Worm (Caenorhabditis elegans) whole organism, L2 larva: ENCODE measurements around the gene ZK666.14.

ENCODE experiments used
- F13H6.1 ChIP-seq: sonication (generic microtip); optimal IDR thresholded peaks from 2 replicates; lab custom pipeline; 2016; ENCODE audit warnings: missing genetic modification characterization, missing compliant biosample characterization
- ama-1 ChIP-seq: fragments of 150-350 bp; optimal IDR thresholded peaks from 2 replicates; lab custom pipeline; 2018; ENCODE audit warnings: inconsistent platforms
- ceh-82 ChIP-seq: fragments of 150-350 bp; optimal IDR thresholded peaks from 2 replicates; lab custom pipeline; 2014; ENCODE audit warnings: missing biosample characterization, missing genetic modification characterization
- crh-2 ChIP-seq: sonication (generic microtip); optimal IDR thresholded peaks from 2 replicates; lab custom pipeline; 2017; ENCODE audit warnings: missing biosample characterization, missing genetic modification characterization
- elt-3 ChIP-seq: sonication (generic microtip); optimal IDR thresholded peaks from 2 replicates; lab custom pipeline; 2017; ENCODE audit warnings: missing biosample characterization, missing genetic modification characterization
- lin-13 ChIP-seq: fragments of 150-350 bp; optimal IDR thresholded peaks from 2 replicates; lab custom pipeline; 2014; ENCODE audit warnings: missing biosample characterization, missing genetic modification reagents, missing genetic modification characterization
- mdl-1 ChIP-seq, 2 experiments: fragments of 150-350 bp in 1 of 2; sonication (generic microtip) in 1 of 2; optimal IDR thresholded peaks; 2 replicates each; lab custom pipeline; 2017; ENCODE audit warnings: missing biosample characterization in 2 of 2, missing genetic modification characterization in 2 of 2
- nhr-11 ChIP-seq: fragments of 150-350 bp; optimal IDR thresholded peaks from 2 replicates; lab custom pipeline; 2014; ENCODE audit warnings: missing biosample characterization, missing genetic modification characterization
- nhr-12 ChIP-seq: fragments of 150-350 bp; optimal IDR thresholded peaks from 2 replicates; lab custom pipeline; 2014; ENCODE audit warnings: missing biosample characterization, missing genetic modification characterization
- unc-39 ChIP-seq: fragments of 150-350 bp; optimal IDR thresholded peaks from 2 replicates; lab custom pipeline; 2014; ENCODE audit warnings: missing biosample characterization, missing genetic modification characterization
- ztf-11 ChIP-seq: sonication (generic microtip); optimal IDR thresholded peaks from 2 replicates; lab custom pipeline; 2017; ENCODE audit warnings: missing biosample characterization, missing genetic modification characterization

- TF ChIP-seq ama-1 (lab: Kevin White, UChicago), result no peak
- TF ChIP-seq ceh-82 (tag; lab: Kevin White, UChicago), result no peak
- TF ChIP-seq crh-2 (tag; lab: Kevin White, UChicago), result no peak
- TF ChIP-seq mdl-1 (tag; optimal IDR thresholded peaks at IDR 0.05; lab: Kevin White, UChicago), result no peak
- TF ChIP-seq lin-13 (GFP tag; lab: Kevin White, UChicago), result no peak
- TF ChIP-seq nhr-11 (tag; lab: Kevin White, UChicago), result no peak
- no peak for TF ChIP-seq ztf-11 (tag; lab: Kevin White, UChicago)
- TF ChIP-seq nhr-12 (tag; lab: Kevin White, UChicago), result no peak
- no peak for TF ChIP-seq unc-39
- no peak for TF ChIP-seq elt-3 (tag; lab: Kevin White, UChicago)
- TF ChIP-seq F13H6.1 (tag; lab: Kevin White, UChicago), result no peak
Measured at ce11 chrII:10483860-10484259, 10.7 kb upstream of the ZK666.14 start.
